Worm (Caenorhabditis elegans) whole organism, L2 larva: ENCODE data around the gene Y19D2B.2.

Experiments
- F13H6.1 ChIP-seq: sonication (generic microtip); optimal IDR thresholded peaks from 2 replicates; lab custom pipeline; 2016; ENCODE audit warnings: missing genetic modification characterization, missing compliant biosample characterization
- Y55F3AM.14 ChIP-seq: fragments of 200-800 bp; sonication (Bioruptor generic); optimal IDR thresholded peaks from 2 replicates; lab custom pipeline; 2018; ENCODE audit warnings: mild to moderate bottlenecking, missing genetic modification characterization, missing compliant biosample characterization
- ceh-82 ChIP-seq: fragments of 150-350 bp; optimal IDR thresholded peaks from 2 replicates; lab custom pipeline; 2014; ENCODE audit warnings: missing biosample characterization, missing genetic modification characterization
- dmd-4 ChIP-seq: sonication (generic microtip); optimal IDR thresholded peaks from 2 replicates; lab custom pipeline; 2017; ENCODE audit warnings: missing biosample characterization, missing genetic modification characterization
- egl-27 ChIP-seq: sonication (generic microtip); optimal IDR thresholded peaks from 3 replicates; lab custom pipeline; 2017; ENCODE audit warnings: missing biosample characterization, missing genetic modification reagents, missing genetic modification characterization
- gmeb-1 ChIP-seq: fragments of 150-350 bp; optimal IDR thresholded peaks from 2 replicates; lab custom pipeline; 2014; ENCODE audit warnings: missing biosample characterization, missing genetic modification characterization
- nhr-11 ChIP-seq: fragments of 150-350 bp; optimal IDR thresholded peaks from 2 replicates; lab custom pipeline; 2014; ENCODE audit warnings: missing biosample characterization, missing genetic modification characterization
- nhr-129 ChIP-seq: fragments of 150-350 bp; optimal IDR thresholded peaks from 2 replicates; lab custom pipeline; 2014; ENCODE audit warnings: missing biosample characterization, missing genetic modification characterization
- nhr-237 ChIP-seq: fragments of 150-350 bp; optimal IDR thresholded peaks from 2 replicates; lab custom pipeline; 2014; ENCODE audit warnings: missing biosample characterization, missing genetic modification characterization
- unc-62 ChIP-seq: fragments of 150-350 bp; optimal IDR thresholded peaks from 2 replicates; lab custom pipeline; 2014; ENCODE audit warnings: missing biosample characterization, missing genetic modification reagents, missing genetic modification characterization
- zag-1 ChIP-seq: fragments of 150-350 bp; optimal IDR thresholded peaks from 2 replicates; lab custom pipeline; 2014; ENCODE audit warnings: missing biosample characterization, missing genetic modification characterization

DNA sequence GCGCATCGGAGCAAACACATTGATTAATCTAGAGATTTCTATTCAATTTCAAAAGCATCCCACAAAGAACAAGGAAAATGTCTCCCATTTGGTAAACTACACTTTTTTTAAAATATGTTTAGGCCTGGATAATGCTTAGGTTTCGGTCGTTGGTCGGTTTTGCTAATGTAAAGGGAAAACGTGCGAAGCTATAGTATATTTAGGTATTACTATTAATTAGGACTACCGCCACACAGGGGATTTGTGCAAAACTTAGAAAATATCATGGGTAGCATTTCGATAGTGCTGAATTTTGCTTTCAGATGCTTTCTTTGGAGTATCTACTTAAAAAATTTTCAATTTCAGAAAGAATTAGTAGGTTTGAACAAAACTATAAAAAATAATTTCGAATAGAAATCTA, 11.1 kb upstream of the Y19D2B.2 start:
- TF ChIP-seq nhr-129: no peak
- no peak for TF ChIP-seq gmeb-1 (tag; lab: Kevin White, UChicago)
- TF ChIP-seq F13H6.1 (tag; lab: Kevin White, UChicago): no peak
- no peak for TF ChIP-seq zag-1
- TF ChIP-seq egl-27 (tag; lab: Kevin White, UChicago): no peak
- no peak for TF ChIP-seq dmd-4 (tag; lab: Kevin White, UChicago)
- TF ChIP-seq nhr-237: no peak
- TF ChIP-seq Y55F3AM.14 (GFP tag; lab: Kevin White, UChicago): no peak
- no peak for TF ChIP-seq ceh-82 (tag; lab: Kevin White, UChicago)
- TF ChIP-seq nhr-11 (tag; lab: Kevin White, UChicago): no peak
- no peak for TF ChIP-seq unc-62 (GFP tag; lab: Kevin White, UChicago)
